Worm (Caenorhabditis elegans): ENCODE results near the gene hpo-25.

DNA sequence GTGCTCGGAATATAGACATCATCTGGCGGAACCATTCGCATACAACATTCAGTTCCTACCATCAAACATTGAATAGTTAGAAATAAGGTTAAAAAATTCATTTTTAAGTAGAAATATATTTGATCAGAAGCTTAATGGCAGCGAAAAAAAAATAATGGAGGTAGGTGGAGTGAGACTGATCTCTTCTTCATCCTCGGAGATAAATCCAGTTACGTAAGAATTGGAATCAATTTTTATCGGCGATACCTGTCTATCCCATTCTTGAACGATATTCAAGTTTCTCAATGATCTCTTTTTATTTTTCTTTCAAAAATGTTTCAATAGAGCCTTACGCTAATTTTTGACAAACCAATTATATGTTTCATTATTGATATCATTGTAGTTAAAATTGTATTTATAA, 16.4 kb downstream of the hpo-25 start, which contains the start of gene F16G10.9:
- TF ChIP-seq nhr-237 (tag; optimal IDR thresholded peaks at IDR 0.05): no peak
- TF ChIP-seq ZK546.5 (tag; optimal IDR thresholded peaks at IDR 0.05): no peak
- no peak for TF ChIP-seq lin-13 (GFP tag; optimal IDR thresholded peaks at IDR 0.05)
- TF ChIP-seq unc-62 (GFP tag; optimal IDR thresholded peaks at IDR 0.05): no peak
- TF ChIP-seq aly-2 (tag; optimal IDR thresholded peaks at IDR 0.05): no peak

All from whole organism, L2 larva.